Worm (Caenorhabditis elegans) whole organism, mixed stage, embryonic: ENCODE measurements around the gene F26D11.13.

Source experiments
- M03D4.4 ChIP-seq: sonication (generic microtip); optimal IDR thresholded peaks from 2 replicates; lab custom pipeline; 2017; ENCODE audit warnings: mild to moderate bottlenecking, missing genetic modification characterization, missing compliant biosample characterization
- ceh-39 ChIP-seq: fragments of 150-350 bp; optimal IDR thresholded peaks from 2 replicates; lab custom pipeline; 2014; ENCODE audit warnings: missing biosample characterization, missing genetic modification characterization
- elt-1 ChIP-seq: sonication (generic microtip); optimal IDR thresholded peaks from 2 replicates; lab custom pipeline; 2017; ENCODE audit warnings: missing genetic modification characterization, mild to moderate bottlenecking, missing compliant biosample characterization, antibody characterized with exemption, moderate library complexity, borderline replicate concordance; ENCODE audit not compliant: insufficient read depth
- lsy-2 ChIP-seq: fragments of 150-350 bp; optimal IDR thresholded peaks from 2 replicates; lab custom pipeline; 2014; ENCODE audit warnings: missing biosample characterization, missing genetic modification characterization
- nhr-12 ChIP-seq: fragments of 150-350 bp; optimal IDR thresholded peaks from 2 replicates; lab custom pipeline; 2014; ENCODE audit warnings: missing biosample characterization, missing genetic modification characterization
- nhr-28 ChIP-seq: fragments of 150-350 bp; optimal IDR thresholded peaks from 2 replicates; lab custom pipeline; 2014; ENCODE audit warnings: missing biosample characterization, missing genetic modification characterization
- pha-4 ChIP-seq: fragments of 150-350 bp; optimal IDR thresholded peaks from 2 replicates; lab custom pipeline; 2018; ENCODE audit warnings: missing biosample characterization, missing genetic modification reagents, missing genetic modification characterization
- sptf-1 ChIP-seq: sonication (generic microtip); optimal IDR thresholded peaks from 2 replicates; lab custom pipeline; 2017; ENCODE audit warnings: mild to moderate bottlenecking, missing genetic modification characterization, moderate library complexity, missing compliant biosample characterization
- unc-120 ChIP-seq: sonication (generic microtip); optimal IDR thresholded peaks from 2 replicates; lab custom pipeline; 2017; ENCODE audit warnings: missing genetic modification characterization, missing compliant biosample characterization; ENCODE audit not compliant: poor library complexity, severe bottlenecking

- no peak for TF ChIP-seq nhr-28 (tag; lab: Kevin White, UChicago)
- no peak for TF ChIP-seq unc-120 (tag; lab: Kevin White, UChicago)
- no peak for TF ChIP-seq sptf-1 (tag; lab: Kevin White, UChicago)
- no peak for TF ChIP-seq M03D4.4
- no peak for TF ChIP-seq nhr-12 (tag; lab: Kevin White, UChicago)
- TF ChIP-seq lsy-2 (tag; lab: Kevin White, UChicago) = no peak
- TF ChIP-seq pha-4 = no peak
- no peak for TF ChIP-seq ceh-39 (tag; lab: Kevin White, UChicago)
- TF ChIP-seq elt-1 (tag; lab: Kevin White, UChicago) = no peak
Measured at ce11 chrV:7980370-7980987, 26.0 kb upstream of the F26D11.13 start.
